Fruit fly (Drosophila melanogaster) whole organism, embryonic: ENCODE data around the gene Cyp310a1.

Experiments used
- ATbp ChIP-seq: fragments of 200-800 bp; sonication (Bioruptor generic); optimal IDR thresholded peaks from 2 replicates; lab custom pipeline; 2017; ENCODE audit warnings: missing biosample characterization, mild to moderate bottlenecking, missing genetic modification characterization, missing genetic modification reagents
- CG10267 ChIP-seq: fragments of 200-800 bp; sonication (Bioruptor generic); optimal IDR thresholded peaks from 2 replicates; lab custom pipeline; 2018; ENCODE audit warnings: missing biosample characterization, mild to moderate bottlenecking, missing genetic modification characterization, moderate library complexity
- CG11247 ChIP-seq: fragments of 200-800 bp; sonication (Bioruptor generic); IDR thresholded peaks from 2 replicates; pipeline ENCODE4 v1.3.6; 2022; ENCODE audit warnings: missing biosample characterization, missing genetic modification characterization
- CG12219 ChIP-seq: fragments of 200-800 bp; sonication (Bioruptor generic); optimal IDR thresholded peaks from 3 replicates; lab custom pipeline; 2018; ENCODE audit warnings: missing biosample characterization, mild to moderate bottlenecking, missing genetic modification characterization
- CG1233 ChIP-seq: fragments of 200-800 bp; sonication (Bioruptor generic); optimal IDR thresholded peaks from 4 replicates; lab custom pipeline; 2018; ENCODE audit warnings: missing biosample characterization, mild to moderate bottlenecking, missing genetic modification characterization
- CG14965 ChIP-seq: fragments of 200-800 bp; sonication (Bioruptor generic); optimal IDR thresholded peaks from 2 replicates; lab custom pipeline; 2016; ENCODE audit warnings: missing biosample characterization, missing genetic modification characterization, borderline replicate concordance
- CG15073 ChIP-seq: fragments of 200-800 bp; sonication (Bioruptor generic); optimal IDR thresholded peaks from 2 replicates; lab custom pipeline; 2016; ENCODE audit warnings: missing biosample characterization, missing genetic modification characterization
- CG1603 ChIP-seq: fragments of 200-800 bp; sonication (Bioruptor generic); optimal IDR thresholded peaks from 2 replicates; lab custom pipeline; 2019; ENCODE audit warnings: missing biosample characterization, mild to moderate bottlenecking, missing genetic modification characterization, moderate library complexity
- CG17328 ChIP-seq: fragments of 200-800 bp; sonication (Bioruptor generic); IDR thresholded peaks from 2 replicates; pipeline ENCODE4 v1.3.6; 2022; ENCODE audit warnings: missing biosample characterization, missing genetic modification characterization
- CG17385 ChIP-seq: fragments of 200-800 bp; sonication (Bioruptor generic); optimal IDR thresholded peaks from 3 replicates; lab custom pipeline; 2018; ENCODE audit warnings: missing biosample characterization, mild to moderate bottlenecking, missing genetic modification characterization
- CG17802 ChIP-seq: fragments of 200-800 bp; sonication (Bioruptor generic); optimal IDR thresholded peaks from 2 replicates; lab custom pipeline; 2018; ENCODE audit warnings: missing biosample characterization, mild to moderate bottlenecking, missing genetic modification characterization, moderate library complexity
- CG2120 ChIP-seq: fragments of 200-800 bp; sonication (Bioruptor generic); optimal IDR thresholded peaks from 3 replicates; lab custom pipeline; 2016; ENCODE audit warnings: missing biosample characterization, missing genetic modification characterization
- CG2678 ChIP-seq: fragments of 200-800 bp; sonication (Bioruptor generic); optimal IDR thresholded peaks from 3 replicates; lab custom pipeline; 2019; ENCODE audit warnings: missing biosample characterization, mild to moderate bottlenecking, missing genetic modification characterization, moderate library complexity
- CG34422 ChIP-seq: fragments of 200-800 bp; sonication (Bioruptor generic); IDR thresholded peaks from 3 replicates; pipeline ENCODE4 v1.3.6; 2022; ENCODE audit warnings: missing biosample characterization, missing genetic modification characterization
- CG5953 ChIP-seq: fragments of 200-800 bp; sonication (Bioruptor generic); IDR thresholded peaks from 2 replicates; pipeline ENCODE4 v1.3.6; 2022; ENCODE audit warnings: missing biosample characterization, missing genetic modification characterization
- CG7271 ChIP-seq: fragments of 200-800 bp; sonication (Bioruptor generic); optimal IDR thresholded peaks from 2 replicates; lab custom pipeline; 2018; ENCODE audit warnings: missing biosample characterization, mild to moderate bottlenecking, missing genetic modification characterization, moderate library complexity
- CG8388 ChIP-seq: fragments of 200-800 bp; sonication (Bioruptor generic); optimal IDR thresholded peaks from 2 replicates; lab custom pipeline; 2019; ENCODE audit warnings: missing biosample characterization, mild to moderate bottlenecking, missing genetic modification characterization, moderate library complexity
- CG8765 ChIP-seq: fragments of 200-800 bp; sonication (Bioruptor generic); IDR thresholded peaks from 2 replicates; pipeline ENCODE4 v1.3.6; 2022; ENCODE audit warnings: missing biosample characterization, missing genetic modification characterization
- CG8924 ChIP-seq: fragments of 200-800 bp; optimal IDR thresholded peaks from 3 replicates; lab custom pipeline; 2019; ENCODE audit warnings: missing biosample characterization, mild to moderate bottlenecking, missing genetic modification characterization, moderate library complexity
- Fer3 ChIP-seq: fragments of 200-800 bp; sonication (Bioruptor generic); optimal IDR thresholded peaks from 2 replicates; lab custom pipeline; 2018; ENCODE audit warnings: missing biosample characterization, mild to moderate bottlenecking, missing genetic modification characterization, moderate library complexity
- Gsc ChIP-seq: fragments of 200-800 bp; sonication (Bioruptor generic); IDR thresholded peaks from 2 replicates; pipeline ENCODE4 v1.3.6; 2022; ENCODE audit warnings: missing biosample characterization, missing genetic modification characterization
- Gug ChIP-seq: fragments of 200-800 bp; sonication (Bioruptor generic); IDR thresholded peaks from 4 replicates; pipeline ENCODE4 v1.3.6; 2022; ENCODE audit warnings: missing biosample characterization, missing genetic modification characterization
- HLH4C ChIP-seq: fragments of 200-800 bp; sonication (Bioruptor generic); IDR thresholded peaks from 3 replicates; pipeline ENCODE4 v1.3.6; 2022; ENCODE audit warnings: missing biosample characterization, missing genetic modification characterization; ENCODE audit not compliant: partially characterized antibody
- Hr51 ChIP-seq, 2 experiments: fragments of 200-800 bp; sonication (Bioruptor generic); optimal IDR thresholded peaks; 2 replicates in 1 of 2; 3 replicates in 1 of 2; lab custom pipeline; 2016 to 2018; ENCODE audit warnings: missing biosample characterization in 2 of 2, missing genetic modification characterization in 2 of 2, mild to moderate bottlenecking in 1 of 2, moderate library complexity in 1 of 2
- Hr78 ChIP-seq, 2 experiments: fragments of 200-800 bp in 1 of 2; fragments of >200 bp in 1 of 2; sonication (Bioruptor generic) in 1 of 2; optimal IDR thresholded peaks; 2 replicates each; lab custom pipeline; 2017 to 2019; ENCODE audit warnings: missing biosample characterization in 2 of 2, missing genetic modification characterization in 2 of 2, mild to moderate bottlenecking in 1 of 2, moderate library complexity in 1 of 2
- Hsf ChIP-seq: fragments of 200-800 bp; sonication (Bioruptor generic); optimal IDR thresholded peaks from 3 replicates; lab custom pipeline; 2016; ENCODE audit warnings: missing biosample characterization, missing genetic modification characterization
- Med ChIP-seq: fragments of 200-800 bp; sonication (Bioruptor generic); peaks from one replicate; lab custom pipeline; 2016; ENCODE audit warnings: missing biosample characterization, missing genetic modification characterization, mild to moderate bottlenecking, inconsistent platforms, moderate library complexity
- Oli ChIP-seq: fragments of 200-800 bp; sonication (Bioruptor generic); optimal IDR thresholded peaks from 2 replicates; lab custom pipeline; 2018; ENCODE audit warnings: missing biosample characterization, mild to moderate bottlenecking, missing genetic modification characterization, moderate library complexity
- Xbp1 ChIP-seq: fragments of 200-800 bp; sonication (Bioruptor generic); optimal IDR thresholded peaks from 3 replicates; lab custom pipeline; 2016; ENCODE audit warnings: missing biosample characterization, mild to moderate bottlenecking, missing genetic modification characterization
- ac ChIP-seq: fragments of 200-800 bp; sonication (Bioruptor generic); optimal IDR thresholded peaks from 3 replicates; lab custom pipeline; 2017; ENCODE audit warnings: missing biosample characterization, mild to moderate bottlenecking, missing genetic modification characterization
- ara ChIP-seq: fragments of 200-800 bp; sonication (Bioruptor generic); IDR thresholded peaks from 2 replicates; pipeline ENCODE4 v1.3.6; 2022; ENCODE audit warnings: missing biosample characterization, missing genetic modification characterization
- ato ChIP-seq: fragments of 200-800 bp; sonication (Bioruptor generic); IDR thresholded peaks from 2 replicates; pipeline ENCODE4 v1.3.6; 2022; ENCODE audit warnings: missing biosample characterization, missing genetic modification characterization; ENCODE audit not compliant: partially characterized antibody
- en ChIP-seq: fragments of 200-800 bp; sonication (Bioruptor generic); optimal IDR thresholded peaks from 2 replicates; lab custom pipeline; 2016; ENCODE audit warnings: missing biosample characterization, missing genetic modification characterization
- esg ChIP-seq: fragments of 200-800 bp; sonication (Bioruptor generic); conservative IDR thresholded peaks from 2 replicates; pipeline ENCODE4 v1.3.6; 2022; ENCODE audit warnings: missing biosample characterization, missing genetic modification characterization
- exex ChIP-seq: fragments of 200-800 bp; sonication (Bioruptor generic); optimal IDR thresholded peaks from 4 replicates; lab custom pipeline; 2018; ENCODE audit warnings: missing biosample characterization, mild to moderate bottlenecking, missing genetic modification characterization, moderate library complexity
- fd96Cb ChIP-seq: fragments of 200-800 bp; sonication (Bioruptor generic); optimal IDR thresholded peaks from 2 replicates; lab custom pipeline; 2018; ENCODE audit warnings: missing biosample characterization, mild to moderate bottlenecking, missing genetic modification characterization, moderate library complexity
- mld ChIP-seq: fragments of 200-800 bp; sonication (Bioruptor generic); IDR thresholded peaks from 3 replicates; pipeline ENCODE4 v1.3.6; 2022; ENCODE audit warnings: missing biosample characterization, missing genetic modification characterization; ENCODE audit not compliant: partially characterized antibody
- oc ChIP-seq: fragments of 200-800 bp; sonication (Bioruptor generic); optimal IDR thresholded peaks from 2 replicates; lab custom pipeline; 2018; ENCODE audit warnings: missing biosample characterization, mild to moderate bottlenecking, missing genetic modification characterization, moderate library complexity
- odd ChIP-seq: fragments of 200-800 bp; sonication (Bioruptor generic); optimal IDR thresholded peaks from 2 replicates; lab custom pipeline; 2017; ENCODE audit warnings: missing biosample characterization, mild to moderate bottlenecking, missing genetic modification characterization
- pfk ChIP-seq: fragments of 200-800 bp; sonication (Bioruptor generic); optimal IDR thresholded peaks from 2 replicates; lab custom pipeline; 2018; ENCODE audit warnings: missing biosample characterization, mild to moderate bottlenecking, missing genetic modification characterization, moderate library complexity
- pros ChIP-seq: fragments of 200-800 bp; sonication (Bioruptor generic); optimal IDR thresholded peaks from 3 replicates; lab custom pipeline; 2019; ENCODE audit warnings: missing biosample characterization, mild to moderate bottlenecking, missing genetic modification characterization, moderate library complexity
- ranshi ChIP-seq: fragments of 200-800 bp; sonication (Bioruptor generic); IDR thresholded peaks from 2 replicates; pipeline ENCODE4 v1.3.6; 2022; ENCODE audit warnings: missing biosample characterization, missing genetic modification characterization
- sens-2 ChIP-seq: fragments of 200-800 bp; sonication (Bioruptor generic); IDR thresholded peaks from 2 replicates; pipeline ENCODE4 v1.3.6; 2022; ENCODE audit warnings: missing biosample characterization, missing genetic modification characterization
- sim ChIP-seq: fragments of 200-800 bp; sonication (Bioruptor generic); IDR thresholded peaks from 2 replicates; pipeline ENCODE4 v1.3.6; 2022; ENCODE audit warnings: missing biosample characterization, missing genetic modification characterization
- stwl ChIP-seq: fragments of 200-800 bp; sonication (Bioruptor generic); optimal IDR thresholded peaks from 3 replicates; lab custom pipeline; 2018; ENCODE audit warnings: missing biosample characterization, mild to moderate bottlenecking, missing genetic modification characterization, moderate library complexity
- tio ChIP-seq: fragments of 200-800 bp; sonication (Bioruptor generic); optimal IDR thresholded peaks from 2 replicates; lab custom pipeline; 2017; ENCODE audit warnings: missing biosample characterization, missing genetic modification characterization, inconsistent platforms
- toy ChIP-seq: fragments of 200-800 bp; sonication (Bioruptor generic); IDR thresholded peaks from 2 replicates; pipeline ENCODE4 v1.3.6; 2022; ENCODE audit warnings: missing biosample characterization, missing genetic modification characterization
- zen2 ChIP-seq: fragments of 200-800 bp; sonication (Bioruptor generic); IDR thresholded peaks from 3 replicates; pipeline ENCODE4 v1.3.6; 2022; ENCODE audit warnings: missing biosample characterization, missing genetic modification characterization; ENCODE audit not compliant: partially characterized antibody

Cyp310a1 gene

DNA sequence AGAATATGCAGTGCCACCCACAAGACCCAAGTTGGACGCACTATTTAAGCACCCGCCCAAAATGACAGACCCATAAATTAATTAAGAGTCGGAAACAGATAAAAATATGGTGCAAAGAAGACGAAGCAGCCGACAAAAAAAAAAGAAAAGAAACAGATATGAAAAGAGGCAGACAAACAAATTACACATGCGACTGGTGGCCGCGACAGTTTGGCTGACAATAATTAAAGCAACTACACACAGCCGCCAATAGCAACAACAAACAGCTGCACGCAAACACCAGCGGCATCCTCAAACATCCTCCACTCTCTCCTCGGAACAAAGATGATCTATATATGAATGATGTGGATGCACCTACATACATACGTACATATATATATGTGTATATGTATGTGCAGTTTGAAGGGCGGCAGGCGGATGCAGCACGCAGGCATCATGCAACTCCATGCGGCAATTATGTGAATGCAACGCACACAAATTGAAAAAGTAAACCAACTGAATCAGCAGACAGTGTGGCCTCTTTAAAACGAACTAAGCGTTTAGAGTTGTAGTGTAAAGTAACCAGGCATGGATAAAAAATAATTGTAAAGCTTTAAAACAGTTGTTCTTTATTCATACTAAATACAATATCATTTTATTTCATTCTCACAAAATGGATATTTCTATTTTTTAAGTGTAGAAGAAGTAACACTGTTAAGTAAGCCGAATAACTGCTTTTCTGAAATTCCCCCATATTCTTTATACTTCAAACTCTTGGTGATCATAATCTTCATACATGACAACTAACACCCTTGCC is 4.8 kb downstream of the Cyp310a1 start (continued):
- TF ChIP-seq toy (GFP tag; lab: Robert Waterston, UW) (no peak), Oli (peak; percentile 61), Gug (GFP tag; lab: Robert Waterston, UW) (no peak), esg (GFP tag; lab: Robert Waterston, UW) (peak; percentile 35; the same call in 1 of the 2 replicates), tio (peak; percentile 36), ranshi (GFP tag; lab: Robert Waterston, UW) (0 out of 2 replicates have a peak, but pooled peaks have one; percentile 19), CG17385 (GFP tag; lab: Kevin White, UChicago) (peak; percentile 35), pros (GFP tag; lab: Kevin White, UChicago) (no peak), zen2 (no peak), sens-2 (no peak), ara (GFP tag; lab: Robert Waterston, UW) (no peak), fd96Cb (peak; percentile 23), CG2678 (tag; lab: Kevin White, UChicago) (peak; percentile 13), exex (tag; lab: Kevin White, UChicago) (no peak), HLH4C (GFP tag; lab: Robert Waterston, UW) (no peak), CG10267 (tag; lab: Kevin White, UChicago) (peak; percentile 8), CG34422 (GFP tag; lab: Robert Waterston, UW) (no peak), ato (no peak), CG8765 (no peak), CG7271 (no peak), sim (GFP tag; lab: Robert Waterston, UW) (no peak), Gsc (GFP tag; lab: Robert Waterston, UW) (no peak), CG11247 (GFP tag; lab: Robert Waterston, UW) (no peak), Xbp1 (peak; percentile 18), en (GFP tag; lab: Kevin White, UChicago) (peak; percentile 36), CG5953 (no peak), CG1233 (no peak), CG15073 (GFP tag; lab: Kevin White, UChicago) (no peak), ac (no peak), CG8388 (GFP tag; lab: Kevin White, UChicago) (peak; percentile 57), Fer3 (tag; lab: Kevin White, UChicago) (no peak), Hr51 (GFP tag; optimal IDR thresholded peaks at IDR 0.05; lab: Kevin White, UChicago) (peak in 1 of 2 experiments; percentile 46), Med (GFP tag; lab: Kevin White, UChicago) (peak; percentile 44), Hr78 (GFP tag; optimal IDR thresholded peaks at IDR 0.05; lab: Kevin White, UChicago) (peak in 1 of 2 experiments; percentile 52), odd (GFP tag; lab: Kevin White, UChicago) (no peak), Hsf (peak; percentile 36), oc (tag; lab: Kevin White, UChicago) (peak; percentile 20), CG17328 (peak; percentile 50), CG14965 (GFP tag; lab: Kevin White, UChicago) (no peak), ATbp (GFP tag; lab: Kevin White, UChicago) (peak; percentile 6), stwl (peak; percentile 1), CG2120 (GFP tag; lab: Kevin White, UChicago) (peak; percentile 19), CG17802 (tag; lab: Kevin White, UChicago) (no peak), CG12219 (peak; percentile 3), mld (GFP tag; lab: Robert Waterston, UW) (no peak), pfk (GFP tag; lab: Kevin White, UChicago) (no peak), CG8924 (peak; percentile 51), CG1603 (tag; lab: Kevin White, UChicago) (peak; percentile 44)
